Fruit fly (Drosophila melanogaster) whole organism: Measurements from ENCODE around the gene Fic.

Experiments used
- CG8478 ChIP-seq: fragments of >200 bp; optimal IDR thresholded peaks from 2 replicates; lab custom pipeline; 2018; ENCODE audit warnings: inconsistent platforms
- Dll ChIP-seq: fragments of >200 bp; optimal IDR thresholded peaks from 2 replicates; lab custom pipeline; 2017
- pan ChIP-seq: fragments of >200 bp; optimal IDR thresholded peaks from 2 replicates; lab custom pipeline; 2017
- psq ChIP-seq: fragments of >200 bp; optimal IDR thresholded peaks from 2 replicates; lab custom pipeline; 2017
- usp ChIP-seq: fragments of >200 bp; optimal IDR thresholded peaks from 2 replicates; lab custom pipeline; 2017; ENCODE audit warnings: missing biosample characterization, missing genetic modification characterization, mixed read lengths

DNA sequence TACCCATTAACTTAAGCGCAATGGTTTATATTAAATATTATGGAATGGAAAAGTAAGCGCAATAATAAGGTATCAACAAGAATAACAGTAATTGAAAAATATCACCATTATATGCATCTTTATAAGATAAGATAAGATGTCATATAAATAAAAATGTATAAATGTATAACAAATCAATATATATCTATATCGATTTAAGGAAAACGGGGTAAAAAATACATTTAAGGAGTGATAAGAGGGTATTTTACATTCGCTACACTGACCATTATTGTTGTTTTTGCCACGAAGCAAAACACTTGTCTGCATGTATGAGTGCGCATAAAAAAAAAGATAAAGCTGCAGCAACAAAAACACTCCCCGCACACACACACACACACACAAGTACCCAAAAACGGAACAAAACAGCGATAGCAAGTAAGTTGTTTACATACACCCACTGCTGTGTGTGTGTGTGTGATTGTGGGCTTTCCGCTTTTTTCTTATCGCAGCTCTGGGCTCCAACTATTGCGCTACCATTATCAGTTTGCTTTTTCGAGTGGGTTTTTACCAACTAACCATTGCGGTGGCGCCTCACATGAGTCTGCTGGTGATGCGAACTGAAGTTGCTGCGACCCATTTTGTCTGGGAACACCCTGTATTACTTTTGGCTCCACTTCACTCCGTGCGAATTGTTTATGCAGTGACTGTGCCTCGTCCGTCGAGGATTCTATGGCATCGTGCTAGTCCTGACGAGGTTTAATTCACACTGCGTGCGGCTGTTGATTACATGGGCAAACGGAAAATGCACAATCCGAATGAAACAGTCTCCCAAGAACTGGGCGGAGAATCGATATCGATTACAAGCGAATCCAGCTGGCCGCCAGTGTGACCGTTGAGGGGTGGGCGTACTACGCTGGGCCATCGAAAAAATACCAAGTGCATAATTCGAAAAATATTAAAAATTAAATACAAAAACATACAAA is 49.2 kb downstream of the Fic start, which contains the start of gene mmy:
- no peak for TF ChIP-seq CG8478 (lab: Kevin White, UChicago)
- no peak for TF ChIP-seq usp (GFP tag; lab: Kevin White, UChicago)
- peak; percentile 79 for TF ChIP-seq pan
- no peak for TF ChIP-seq psq (lab: Kevin White, UChicago)
- TF ChIP-seq Dll (lab: Kevin White, UChicago): no peak
